Fruit fly (Drosophila melanogaster) whole organism, embryonic: ENCODE measurements around the gene yellow-e.

Experiments used
- Bteb2 ChIP-seq: fragments of 200-800 bp; sonication (Bioruptor generic); optimal IDR thresholded peaks from 2 replicates; lab custom pipeline; 2016; ENCODE audit warnings: missing biosample characterization, missing genetic modification characterization
- CG1024 ChIP-seq: fragments of 200-800 bp; sonication (Bioruptor generic); IDR thresholded peaks from 2 replicates; pipeline ENCODE4 v1.3.6; 2022; ENCODE audit warnings: missing biosample characterization, missing genetic modification characterization
- CG10321 ChIP-seq: fragments of 200-800 bp; sonication (Bioruptor generic); IDR thresholded peaks from 2 replicates; pipeline ENCODE4 v1.3.6; 2022; ENCODE audit warnings: missing biosample characterization, missing genetic modification characterization
- CG10366 ChIP-seq: fragments of 200-800 bp; sonication (Bioruptor generic); IDR thresholded peaks from 2 replicates; pipeline ENCODE4 v1.3.6; 2022; ENCODE audit warnings: missing biosample characterization, missing genetic modification characterization
- CG10462 ChIP-seq: fragments of 200-800 bp; sonication (Bioruptor generic); optimal IDR thresholded peaks from 2 replicates; lab custom pipeline; 2016; ENCODE audit warnings: missing biosample characterization, missing genetic modification characterization
- CG11398 ChIP-seq: fragments of 200-800 bp; sonication (Bioruptor generic); optimal IDR thresholded peaks from 2 replicates; lab custom pipeline; 2016; ENCODE audit warnings: missing biosample characterization, missing genetic modification characterization
- CG11456 ChIP-seq: fragments of 200-800 bp; sonication (Bioruptor generic); IDR thresholded peaks from 3 replicates; pipeline ENCODE4 v1.3.6; 2022; ENCODE audit warnings: missing biosample characterization, missing genetic modification characterization
- CG11696 ChIP-seq: fragments of 200-800 bp; sonication (Bioruptor generic); IDR thresholded peaks from 2 replicates; pipeline ENCODE4 v1.3.6; 2022; ENCODE audit warnings: missing biosample characterization, missing genetic modification characterization
- CG1233 ChIP-seq: fragments of 200-800 bp; sonication (Bioruptor generic); optimal IDR thresholded peaks from 4 replicates; lab custom pipeline; 2018; ENCODE audit warnings: missing biosample characterization, mild to moderate bottlenecking, missing genetic modification characterization
- CG12659 ChIP-seq: fragments of 200-800 bp; sonication (Bioruptor generic); optimal IDR thresholded peaks from 3 replicates; lab custom pipeline; 2017; ENCODE audit warnings: mild to moderate bottlenecking, missing biosample characterization, missing genetic modification reagents, missing genetic modification characterization
- CG12942 ChIP-seq: fragments of 200-800 bp; sonication (Bioruptor generic); optimal IDR thresholded peaks from 3 replicates; lab custom pipeline; 2016; ENCODE audit warnings: missing biosample characterization, missing genetic modification characterization
- CG14667 ChIP-seq: fragments of 200-800 bp; sonication (Bioruptor generic); IDR thresholded peaks from 2 replicates; pipeline ENCODE4 v1.3.6; 2022; ENCODE audit warnings: missing biosample characterization, missing genetic modification characterization
- CG15479 ChIP-seq: fragments of 200-800 bp; sonication (Bioruptor generic); optimal IDR thresholded peaks from 3 replicates; lab custom pipeline; 2019; ENCODE audit warnings: missing biosample characterization, mild to moderate bottlenecking, missing genetic modification characterization, moderate library complexity
- CG18476 ChIP-seq: fragments of 200-800 bp; sonication (Bioruptor generic); optimal IDR thresholded peaks from 2 replicates; lab custom pipeline; 2016; ENCODE audit warnings: missing biosample characterization, mild to moderate bottlenecking, missing genetic modification characterization
- CG2678 ChIP-seq: fragments of 200-800 bp; sonication (Bioruptor generic); optimal IDR thresholded peaks from 3 replicates; lab custom pipeline; 2019; ENCODE audit warnings: missing biosample characterization, mild to moderate bottlenecking, missing genetic modification characterization, moderate library complexity
- CG6254 ChIP-seq: fragments of 200-800 bp; sonication (Bioruptor generic); optimal IDR thresholded peaks from 3 replicates; lab custom pipeline; 2017; ENCODE audit warnings: mild to moderate bottlenecking, missing biosample characterization, missing genetic modification reagents, missing genetic modification characterization
- CG7357 ChIP-seq: fragments of 200-800 bp; sonication (Bioruptor generic); IDR thresholded peaks from 3 replicates; pipeline ENCODE4 v1.3.6; 2022; ENCODE audit warnings: missing biosample characterization, missing genetic modification characterization
- CG7987 ChIP-seq: fragments of 200-800 bp; sonication (Bioruptor generic); optimal IDR thresholded peaks from 2 replicates; lab custom pipeline; 2018; ENCODE audit warnings: missing biosample characterization, mild to moderate bottlenecking, missing genetic modification characterization, moderate library complexity
- CG8281 ChIP-seq: fragments of 200-800 bp; sonication (Bioruptor generic); optimal IDR thresholded peaks from 2 replicates; lab custom pipeline; 2018; ENCODE audit warnings: missing biosample characterization, mild to moderate bottlenecking, missing genetic modification characterization, moderate library complexity
- CG8359 ChIP-seq: fragments of 200-800 bp; sonication (Bioruptor generic); optimal IDR thresholded peaks from 2 replicates; lab custom pipeline; 2017; ENCODE audit warnings: missing biosample characterization, mild to moderate bottlenecking, missing genetic modification characterization, borderline replicate concordance
- CG9215 ChIP-seq: fragments of 200-800 bp; sonication (Bioruptor generic); IDR thresholded peaks from 2 replicates; pipeline ENCODE4 v1.3.6; 2022; ENCODE audit warnings: missing biosample characterization, missing genetic modification characterization
- CG9876 ChIP-seq: fragments of 200-800 bp; sonication (Bioruptor generic); optimal IDR thresholded peaks from 2 replicates; lab custom pipeline; 2016; ENCODE audit warnings: missing biosample characterization, missing genetic modification characterization
- Dbx ChIP-seq: fragments of 200-800 bp; sonication (Bioruptor generic); IDR thresholded peaks from 3 replicates; pipeline ENCODE4 v1.3.6; 2022; ENCODE audit warnings: missing biosample characterization, missing genetic modification characterization
- Dll ChIP-seq: fragments of 200-800 bp; sonication (Bioruptor generic); IDR thresholded peaks from 4 replicates; pipeline ENCODE4 v1.3.6; 2022; ENCODE audit warnings: missing biosample characterization, missing genetic modification characterization; ENCODE audit not compliant: partially characterized antibody
- Dref ChIP-seq: fragments of 200-800 bp; sonication (Bioruptor generic); IDR thresholded peaks from 2 replicates; pipeline ENCODE4 v1.3.6; 2022; ENCODE audit warnings: missing biosample characterization, missing genetic modification characterization
- Fer1 ChIP-seq: fragments of 200-800 bp; sonication (Bioruptor generic); optimal IDR thresholded peaks from 2 replicates; lab custom pipeline; 2017; ENCODE audit warnings: missing biosample characterization, mild to moderate bottlenecking, missing genetic modification characterization
- HLH54F ChIP-seq: fragments of 200-800 bp; sonication (Bioruptor generic); optimal IDR thresholded peaks from 3 replicates; lab custom pipeline; 2016; ENCODE audit warnings: missing biosample characterization, missing genetic modification characterization
- Hmr ChIP-seq: fragments of 200-800 bp; sonication (Bioruptor generic); optimal IDR thresholded peaks from 3 replicates; lab custom pipeline; 2017; ENCODE audit warnings: mild to moderate bottlenecking, missing biosample characterization, missing genetic modification reagents, missing genetic modification characterization
- Med ChIP-seq: fragments of 200-800 bp; sonication (Bioruptor generic); peaks from one replicate; lab custom pipeline; 2016; ENCODE audit warnings: missing biosample characterization, missing genetic modification characterization, mild to moderate bottlenecking, inconsistent platforms, moderate library complexity
- Nf-YB ChIP-seq: fragments of 200-800 bp; sonication (Bioruptor generic); optimal IDR thresholded peaks from 3 replicates; lab custom pipeline; 2019; ENCODE audit warnings: missing biosample characterization, mild to moderate bottlenecking, missing genetic modification characterization, moderate library complexity
- Rfx ChIP-seq: fragments of 200-800 bp; sonication (Bioruptor generic); IDR thresholded peaks from 2 replicates; pipeline ENCODE4 v1.3.6; 2022; ENCODE audit warnings: missing biosample characterization, missing genetic modification characterization
- Stat92E ChIP-seq, 3 experiments: fragments of >200 bp in 2 of 3; fragments of 200-800 bp in 1 of 3; sonication (Bioruptor generic) in 1 of 3; optimal IDR thresholded peaks; 2 replicates each; lab custom pipeline; 2017 to 2019; ENCODE audit warnings: missing biosample characterization in 3 of 3, missing genetic modification characterization in 3 of 3, mild to moderate bottlenecking in 1 of 3, moderate library complexity in 1 of 3
- cad ChIP-seq: fragments of >200 bp; optimal IDR thresholded peaks from 2 replicates; lab custom pipeline; 2017; ENCODE audit warnings: missing biosample characterization, missing genetic modification characterization
- dan ChIP-seq: fragments of 200-800 bp; sonication (Bioruptor generic); IDR thresholded peaks from 2 replicates; pipeline ENCODE4 v1.3.6; 2022; ENCODE audit warnings: missing biosample characterization, missing genetic modification characterization
- gce ChIP-seq: fragments of 200-800 bp; sonication (Bioruptor generic); IDR thresholded peaks from 3 replicates; pipeline ENCODE4 v1.3.6; 2022; ENCODE audit warnings: missing biosample characterization, missing genetic modification characterization
- ham ChIP-seq: fragments of 200-800 bp; sonication (Bioruptor generic); IDR thresholded peaks from 2 replicates; pipeline ENCODE4 v1.3.6; 2022; ENCODE audit warnings: missing biosample characterization, missing genetic modification characterization
- hkb ChIP-seq, 2 experiments: fragments of 200-800 bp in 1 of 2; fragments of >200 bp in 1 of 2; sonication (Bioruptor generic) in 1 of 2; IDR thresholded peaks in 1 of 2; optimal IDR thresholded peaks in 1 of 2; 2 replicates each; pipeline versions ENCODE4 v1.3.6 to Lab custom; 2017 to 2022; ENCODE audit warnings: missing biosample characterization in 1 of 2, missing genetic modification characterization in 1 of 2
- hth ChIP-seq: fragments of >200 bp; optimal IDR thresholded peaks from 2 replicates; lab custom pipeline; 2017; ENCODE audit warnings: inconsistent platforms
- inv ChIP-seq: fragments of 200-800 bp; sonication (Bioruptor generic); IDR thresholded peaks from 2 replicates; pipeline ENCODE4 v1.3.6; 2022; ENCODE audit warnings: missing biosample characterization, missing genetic modification characterization; ENCODE audit not compliant: partially characterized antibody
- jing ChIP-seq: fragments of 200-800 bp; sonication (Bioruptor generic); optimal IDR thresholded peaks from 2 replicates; lab custom pipeline; 2018; ENCODE audit warnings: missing biosample characterization, mild to moderate bottlenecking, missing genetic modification characterization
- knrl ChIP-seq: fragments of 200-800 bp; sonication (Bioruptor generic); IDR thresholded peaks from 3 replicates; pipeline ENCODE4 v1.3.6; 2022; ENCODE audit warnings: missing biosample characterization, missing genetic modification characterization; ENCODE audit not compliant: partially characterized antibody
- org-1 ChIP-seq: fragments of 200-800 bp; sonication (Bioruptor generic); optimal IDR thresholded peaks from 2 replicates; lab custom pipeline; 2017; ENCODE audit warnings: missing biosample characterization, missing genetic modification characterization
- row ChIP-seq: fragments of 200-800 bp; sonication (Bioruptor generic); IDR thresholded peaks from 3 replicates; pipeline ENCODE4 v1.3.6; 2022; ENCODE audit warnings: missing biosample characterization, missing genetic modification characterization
- scrt ChIP-seq: fragments of 200-800 bp; sonication (Bioruptor generic); optimal IDR thresholded peaks from 2 replicates; lab custom pipeline; 2018; ENCODE audit warnings: missing biosample characterization, mild to moderate bottlenecking, missing genetic modification characterization, moderate library complexity
- sens ChIP-seq: fragments of 200-800 bp; sonication (Bioruptor generic); peaks from one replicate; lab custom pipeline; 2016; ENCODE audit warnings: missing biosample characterization, missing genetic modification characterization
- stwl ChIP-seq: fragments of 200-800 bp; sonication (Bioruptor generic); optimal IDR thresholded peaks from 3 replicates; lab custom pipeline; 2018; ENCODE audit warnings: missing biosample characterization, mild to moderate bottlenecking, missing genetic modification characterization, moderate library complexity
- twi ChIP-seq: fragments of 200-800 bp; optimal IDR thresholded peaks from 2 replicates; lab custom pipeline; 2019; ENCODE audit warnings: missing biosample characterization, mild to moderate bottlenecking, missing genetic modification characterization, moderate library complexity
- unpg ChIP-seq: fragments of 200-800 bp; sonication (Bioruptor generic); optimal IDR thresholded peaks from 3 replicates; lab custom pipeline; 2018; ENCODE audit warnings: missing biosample characterization, mild to moderate bottlenecking, missing genetic modification characterization, moderate library complexity
- vvl ChIP-seq: fragments of 200-800 bp; sonication (Bioruptor generic); IDR thresholded peaks from 2 replicates; pipeline ENCODE4 v1.3.6; 2022; ENCODE audit warnings: missing biosample characterization, missing genetic modification characterization

The yellow-e gene

DNA sequence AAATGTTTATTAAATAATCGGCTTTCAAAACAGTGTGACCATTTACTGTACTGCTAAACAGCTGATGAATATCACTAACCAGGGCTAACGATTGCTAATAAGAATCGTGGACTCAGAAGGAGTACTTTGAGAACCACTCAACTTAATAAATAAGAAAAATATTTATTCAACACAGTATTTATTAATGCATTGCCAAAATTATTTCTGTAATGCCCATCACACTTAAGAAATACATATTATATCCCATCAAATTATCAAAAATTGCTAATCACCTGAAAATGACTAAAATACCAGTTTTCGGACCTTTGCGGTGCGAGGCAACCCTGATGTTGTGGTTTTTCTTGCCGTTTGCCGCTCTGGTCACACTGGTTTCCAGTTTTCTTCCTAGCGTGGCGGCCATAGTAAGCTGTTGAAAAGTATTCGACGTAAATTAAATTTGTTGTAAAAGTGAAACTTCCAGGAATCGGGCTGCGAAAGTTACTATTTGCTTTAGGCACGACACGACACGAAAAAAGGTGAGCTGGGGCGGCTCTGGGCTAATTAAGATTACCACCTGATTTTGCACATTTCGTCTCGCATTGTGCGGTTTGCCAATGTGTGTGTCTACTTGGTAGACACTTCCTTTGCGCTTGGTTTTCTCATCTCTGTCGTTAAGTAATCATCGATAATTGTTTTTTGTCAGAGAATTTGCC, 33.2 kb downstream of the yellow-e start, which contains the start of the genes mRpS21 and Droj2 (continued):
- peak; percentile 84 for TF ChIP-seq stwl
- no peak for TF ChIP-seq hth (lab: Kevin White, UChicago)
- no peak for TF ChIP-seq org-1
- TF ChIP-seq CG14667 (GFP tag; lab: Robert Waterston, UW) = no peak
- peak; percentile 88 for TF ChIP-seq row (GFP tag; lab: Robert Waterston, UW)
- TF ChIP-seq CG6254 (GFP tag; lab: Kevin White, UChicago) = no peak
- no peak for TF ChIP-seq cad
- TF ChIP-seq Dref (GFP tag; lab: Robert Waterston, UW) = 0 out of 2 replicates have a peak, but pooled peaks have one; percentile 28
- peak; percentile 18 for TF ChIP-seq unpg
- peak; percentile 7 for TF ChIP-seq Nf-YB (GFP tag; lab: Kevin White, UChicago)
- peak; percentile 39 for TF ChIP-seq scrt (GFP tag; lab: Kevin White, UChicago)
- TF ChIP-seq CG2678 = peak; percentile 65
- TF ChIP-seq HLH54F (GFP tag; lab: Kevin White, UChicago) = peak; percentile 49
- TF ChIP-seq CG10321 (GFP tag; lab: Robert Waterston, UW) = no peak
- peak; percentile 85 for TF ChIP-seq CG12659 (GFP tag; lab: Kevin White, UChicago)
- TF ChIP-seq CG10462 (GFP tag; lab: Kevin White, UChicago) = no peak
- TF ChIP-seq twi (tag; lab: Kevin White, UChicago) = peak; percentile 63
- TF ChIP-seq CG9876 (GFP tag; lab: Kevin White, UChicago) = no peak
- no peak for TF ChIP-seq CG8281 (tag; lab: Kevin White, UChicago)
- no peak for TF ChIP-seq gce (GFP tag; lab: Robert Waterston, UW)
- no peak for TF ChIP-seq Dll
- TF ChIP-seq Fer1 = peak; percentile 45
- peak; percentile 16 for TF ChIP-seq CG18476 (GFP tag; lab: Kevin White, UChicago)
- TF ChIP-seq CG11696 (GFP tag; lab: Robert Waterston, UW) = peak; percentile 55; the same call in 1 of the 2 replicates
- TF ChIP-seq Med (GFP tag; lab: Kevin White, UChicago) = peak; percentile 86
- TF ChIP-seq sens = peak; percentile 92
- 0 out of 3 replicates have a peak, but pooled peaks have one; percentile 32 for TF ChIP-seq CG11456 (GFP tag; lab: Robert Waterston, UW)
- no peak; the same call in 1 of the 2 replicates for TF ChIP-seq CG9215 (GFP tag; lab: Robert Waterston, UW)
- TF ChIP-seq hkb (optimal IDR thresholded peaks at IDR 0.05; lab: Kevin White, UChicago) = peak; percentile 35
- TF ChIP-seq hkb (GFP tag; IDR thresholded peaks at IDR 0.05; lab: Robert Waterston, UW) = no peak; the same call in 1 of the 2 replicates
- TF ChIP-seq CG7987 (GFP tag; lab: Kevin White, UChicago) = no peak
- peak; percentile 5 for TF ChIP-seq CG12942
- peak; percentile 55; the same call in 2 of the 3 replicates for TF ChIP-seq knrl (GFP tag; lab: Robert Waterston, UW)
- TF ChIP-seq Dbx = 0 out of 3 replicates have a peak, but pooled peaks have one; percentile 38
- no peak for TF ChIP-seq dan (GFP tag; lab: Robert Waterston, UW)
- no peak for TF ChIP-seq CG1233 (GFP tag; lab: Kevin White, UChicago)
- TF ChIP-seq Stat92E (GFP tag; optimal IDR thresholded peaks at IDR 0.05; lab: Kevin White, UChicago) = peak in 1 of 3 experiments; percentile 63
- 0 out of 2 replicates have a peak, but pooled peaks have one; percentile 5 for TF ChIP-seq inv (GFP tag; lab: Robert Waterston, UW)
- TF ChIP-seq CG8359 (GFP tag; lab: Kevin White, UChicago) = no peak
- no peak; the same call in 1 of the 2 replicates for TF ChIP-seq vvl (GFP tag; lab: Robert Waterston, UW)
- peak; percentile 63 for TF ChIP-seq Hmr (GFP tag; lab: Kevin White, UChicago)
- no peak for TF ChIP-seq jing (GFP tag; lab: Kevin White, UChicago)
- TF ChIP-seq CG11398 (GFP tag; lab: Kevin White, UChicago) = no peak
- peak; percentile 64 for TF ChIP-seq Rfx
- no peak for TF ChIP-seq ham (GFP tag; lab: Robert Waterston, UW)
- no peak for TF ChIP-seq Bteb2
- TF ChIP-seq CG15479 (GFP tag; lab: Kevin White, UChicago) = no peak
- TF ChIP-seq CG1024 = no peak
- TF ChIP-seq CG10366 (GFP tag; lab: Robert Waterston, UW) = peak; percentile 11; the same call in 1 of the 2 replicates
- TF ChIP-seq CG7357 (GFP tag; lab: Robert Waterston, UW) = no peak
